Worm (Caenorhabditis elegans): ENCODE results near the gene gnrr-2.

Gene gnrr-2

DNA sequence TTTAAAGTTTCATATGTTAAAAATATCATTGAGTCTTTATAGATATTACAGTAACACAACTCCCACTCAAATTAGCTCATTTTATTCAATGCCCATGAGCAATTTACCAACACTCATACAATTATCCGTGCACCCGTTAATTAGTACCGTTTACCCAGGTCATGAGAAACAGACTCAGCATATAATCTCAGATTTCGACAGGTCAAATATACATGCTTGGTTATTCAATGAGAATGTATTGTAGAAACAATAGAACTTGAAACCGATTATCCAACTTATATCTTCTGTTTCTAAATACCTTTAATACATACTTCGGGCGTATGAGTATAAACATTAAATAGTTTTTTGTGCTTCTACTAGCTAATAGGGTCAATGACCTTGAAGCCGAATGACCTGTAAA is 27.3 kb downstream of the gnrr-2 start:
- TF ChIP-seq ceh-43 (GFP tag; optimal IDR thresholded peaks at IDR 0.05) (no peak), nhr-2 (tag; optimal IDR thresholded peaks at IDR 0.05) (peak; percentile 65)

DNA sequence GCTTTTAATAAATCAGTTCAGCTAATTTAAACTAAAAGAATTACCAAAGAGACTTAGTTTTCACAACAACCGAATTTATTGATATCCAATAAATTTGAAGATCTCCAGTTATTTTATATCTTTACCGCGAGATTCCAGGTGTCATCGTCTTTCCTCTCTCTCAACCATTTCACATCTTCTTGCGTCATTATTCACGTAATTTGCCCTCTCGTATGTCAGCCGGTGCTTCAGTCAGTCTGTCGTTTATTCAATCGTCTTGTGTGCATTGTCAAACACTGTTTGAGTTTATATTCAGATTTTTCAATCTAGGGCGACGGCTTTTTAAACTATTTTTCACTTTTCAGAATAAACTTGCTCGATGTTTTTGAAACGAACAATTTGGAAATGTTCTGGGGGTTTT is 28.5 kb downstream of the gnrr-2 start:
- no peak for TF ChIP-seq ceh-39 (tag; optimal IDR thresholded peaks at IDR 0.05)
- no peak for TF ChIP-seq cnd-1 (tag; optimal IDR thresholded peaks at IDR 0.05)
- TF ChIP-seq mep-1 (tag; optimal IDR thresholded peaks at IDR 0.05) = no peak
- TF ChIP-seq lin-32 (GFP tag; optimal IDR thresholded peaks at IDR 0.05) = no peak
- no peak for TF ChIP-seq unc-120 (tag; optimal IDR thresholded peaks at IDR 0.05; ENCODE audit: poor library complexity, severe bottlenecking)
- TF ChIP-seq drap-1 (GFP tag; optimal IDR thresholded peaks at IDR 0.05) = no peak
- no peak for TF ChIP-seq ham-2 (GFP tag; optimal IDR thresholded peaks at IDR 0.05)
- TF ChIP-seq ztf-11 (tag; optimal IDR thresholded peaks at IDR 0.05) = no peak
- no peak for TF ChIP-seq sem-2 (GFP tag; optimal IDR thresholded peaks at IDR 0.05)
- TF ChIP-seq ceh-43 (GFP tag; optimal IDR thresholded peaks at IDR 0.05) = no peak
- TF ChIP-seq nhr-2 (tag; optimal IDR thresholded peaks at IDR 0.05) = peak; percentile 53
- TF ChIP-seq bed-3 (GFP tag; optimal IDR thresholded peaks at IDR 0.05) = no peak
- TF ChIP-seq mls-2 (tag; optimal IDR thresholded peaks at IDR 0.05) = no peak
- TF ChIP-seq zip-8 (tag; optimal IDR thresholded peaks at IDR 0.05) = peak; percentile 51
- no peak for TF ChIP-seq lin-13 (tag; optimal IDR thresholded peaks at IDR 0.05)
- no peak for TF ChIP-seq unc-62 (GFP tag; optimal IDR thresholded peaks at IDR 0.05)
- no peak for TF ChIP-seq M03D4.4 (tag; optimal IDR thresholded peaks at IDR 0.05)
- TF ChIP-seq ceh-83 (GFP tag; optimal IDR thresholded peaks at IDR 0.05) = no peak

- TF ChIP-seq nhr-28 (tag; optimal IDR thresholded peaks at IDR 0.05) = no peak
- peak; percentile 97 for TF ChIP-seq lin-32 (GFP tag; optimal IDR thresholded peaks at IDR 0.05)
- TF ChIP-seq pha-4 (tag; optimal IDR thresholded peaks at IDR 0.05) = no peak
- TF ChIP-seq cnd-1 (tag; optimal IDR thresholded peaks at IDR 0.05) = no peak
- peak; percentile 17 for TF ChIP-seq nhr-2 (tag; optimal IDR thresholded peaks at IDR 0.05)
- TF ChIP-seq hlh-1 (tag; optimal IDR thresholded peaks at IDR 0.05) = no peak
- no peak for TF ChIP-seq ham-2 (GFP tag; optimal IDR thresholded peaks at IDR 0.05)
- no peak for TF ChIP-seq lsy-2 (tag; optimal IDR thresholded peaks at IDR 0.05)
Observed at ce11 chrV:14438099-14438739, 29.3 kb downstream of the gnrr-2 start.

DNA sequence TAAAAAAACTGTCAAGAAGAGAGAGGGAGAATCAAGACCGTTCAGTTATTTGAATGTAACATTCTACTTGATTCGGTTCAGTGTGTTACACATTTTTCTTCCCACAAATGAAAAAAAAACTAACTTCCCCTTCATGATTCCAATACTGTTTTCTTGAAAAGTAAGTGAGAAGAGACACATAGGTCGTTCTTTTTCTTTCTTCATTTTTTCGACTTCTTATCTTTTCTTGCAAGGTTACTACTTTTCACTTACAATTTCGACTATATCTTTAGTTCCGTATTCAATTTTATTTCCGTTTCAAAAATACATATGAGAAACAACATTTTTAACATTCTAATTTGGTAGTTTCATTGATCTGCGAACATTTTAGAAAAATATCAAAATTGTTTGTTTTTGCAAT is 30.4 kb downstream of the gnrr-2 start:
- TF ChIP-seq ces-1 (GFP tag; optimal IDR thresholded peaks at IDR 0.05) (no peak), snpc-4 (tag; optimal IDR thresholded peaks at IDR 0.05) (no peak), lsy-2 (tag; optimal IDR thresholded peaks at IDR 0.05) (no peak), ham-2 (GFP tag; optimal IDR thresholded peaks at IDR 0.05) (no peak), M03D4.4 (tag; optimal IDR thresholded peaks at IDR 0.05) (no peak), drap-1 (GFP tag; optimal IDR thresholded peaks at IDR 0.05) (no peak), lin-13 (tag; optimal IDR thresholded peaks at IDR 0.05) (no peak), mab-5 (tag; optimal IDR thresholded peaks at IDR 0.05) (no peak), tbx-8 (GFP tag; optimal IDR thresholded peaks at IDR 0.05) (no peak)

DNA sequence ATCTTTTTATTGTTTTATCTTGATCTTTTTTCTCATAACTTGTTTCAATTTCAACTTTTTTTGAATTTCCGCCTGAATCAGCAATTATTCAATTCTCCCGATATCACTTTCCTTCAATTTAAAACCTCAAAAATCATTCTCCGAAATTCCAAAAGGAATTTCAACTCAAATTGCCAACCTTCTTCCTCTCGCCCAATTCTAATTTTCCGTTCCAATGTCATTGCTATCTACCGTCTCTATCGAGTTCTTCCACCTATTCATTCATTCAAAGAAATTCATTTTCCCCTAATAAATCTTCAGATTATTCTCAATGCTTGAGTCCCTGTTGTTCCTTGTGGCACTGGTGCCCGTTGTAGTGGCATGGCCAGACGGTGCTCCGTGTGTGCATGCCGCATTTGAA is 32.0 kb downstream of the gnrr-2 start, which contains the start of gene F23B12.4:
F23B12.4 (plus strand) TSS at position 301 of the 400 bp plus-strand sequence.
- TF ChIP-seq ham-2 (GFP tag; optimal IDR thresholded peaks at IDR 0.05) (no peak), lsy-2 (tag; optimal IDR thresholded peaks at IDR 0.05) (no peak), mls-2 (tag; optimal IDR thresholded peaks at IDR 0.05) (no peak), nhr-2 (tag; optimal IDR thresholded peaks at IDR 0.05) (no peak), ceh-83 (GFP tag; optimal IDR thresholded peaks at IDR 0.05) (no peak), M03D4.4 (tag; optimal IDR thresholded peaks at IDR 0.05) (no peak), mab-5 (tag; optimal IDR thresholded peaks at IDR 0.05) (no peak), nhr-28 (tag; optimal IDR thresholded peaks at IDR 0.05) (no peak), snpc-4 (tag; optimal IDR thresholded peaks at IDR 0.05) (no peak), unc-120 (tag; optimal IDR thresholded peaks at IDR 0.05; ENCODE audit: poor library complexity, severe bottlenecking) (no peak), elt-3 (tag; optimal IDR thresholded peaks at IDR 0.05) (no peak), unc-39 (tag; optimal IDR thresholded peaks at IDR 0.05) (no peak), pha-4 (tag; optimal IDR thresholded peaks at IDR 0.05) (no peak), tbx-8 (GFP tag; optimal IDR thresholded peaks at IDR 0.05) (no peak), flh-1 (GFP tag; optimal IDR thresholded peaks at IDR 0.05) (no peak), cnd-1 (tag; optimal IDR thresholded peaks at IDR 0.05) (no peak), ceh-43 (GFP tag; optimal IDR thresholded peaks at IDR 0.05) (no peak)

All from whole organism, mixed stage, embryonic.